Worm (Caenorhabditis elegans) whole organism, L3 larva: ENCODE results near the gene ttr-29.

Source experiments
- ceh-82 ChIP-seq: fragments of 150-350 bp; optimal IDR thresholded peaks from 2 replicates; lab custom pipeline; 2014; ENCODE audit warnings: missing biosample characterization, missing genetic modification characterization
- daf-12 ChIP-seq: fragments of 150-350 bp; optimal IDR thresholded peaks from 2 replicates; lab custom pipeline; 2014; ENCODE audit warnings: missing biosample characterization, missing genetic modification reagents, missing genetic modification characterization
- mdl-1 ChIP-seq: fragments of 150-350 bp; optimal IDR thresholded peaks from 2 replicates; lab custom pipeline; 2014; ENCODE audit warnings: missing biosample characterization, missing genetic modification characterization
- nfya-1 ChIP-seq: sonication (generic microtip); optimal IDR thresholded peaks from 2 replicates; lab custom pipeline; 2017; ENCODE audit warnings: missing genetic modification characterization, mild to moderate bottlenecking, missing compliant biosample characterization, antibody characterized with exemption, moderate library complexity; ENCODE audit not compliant: insufficient read depth
- nhr-12 ChIP-seq: fragments of 150-350 bp; optimal IDR thresholded peaks from 2 replicates; lab custom pipeline; 2014; ENCODE audit warnings: missing biosample characterization, missing genetic modification characterization
- nhr-237 ChIP-seq: fragments of 150-350 bp; optimal IDR thresholded peaks from 2 replicates; lab custom pipeline; 2014; ENCODE audit warnings: missing biosample characterization, missing genetic modification characterization
- nhr-76 ChIP-seq: fragments of 150-350 bp; sonication (generic microtip); optimal IDR thresholded peaks from 5 replicates; lab custom pipeline; 2014; ENCODE audit warnings: missing biosample characterization, missing genetic modification characterization
- pqm-1 ChIP-seq: fragments of 150-350 bp; optimal IDR thresholded peaks from 2 replicates; lab custom pipeline; 2017; ENCODE audit warnings: missing biosample characterization, missing genetic modification characterization, inconsistent platforms
- snpc-4 ChIP-seq: fragments of 150-350 bp; optimal IDR thresholded peaks from 2 replicates; lab custom pipeline; 2014; ENCODE audit warnings: missing biosample characterization, missing genetic modification characterization
- unc-39 ChIP-seq: sonication (generic microtip); optimal IDR thresholded peaks from 4 replicates; lab custom pipeline; 2017; ENCODE audit warnings: missing biosample characterization, missing genetic modification characterization
- ztf-11 ChIP-seq: fragments of 150-350 bp; optimal IDR thresholded peaks from 2 replicates; lab custom pipeline; 2014; ENCODE audit warnings: missing biosample characterization, missing genetic modification characterization

DNA sequence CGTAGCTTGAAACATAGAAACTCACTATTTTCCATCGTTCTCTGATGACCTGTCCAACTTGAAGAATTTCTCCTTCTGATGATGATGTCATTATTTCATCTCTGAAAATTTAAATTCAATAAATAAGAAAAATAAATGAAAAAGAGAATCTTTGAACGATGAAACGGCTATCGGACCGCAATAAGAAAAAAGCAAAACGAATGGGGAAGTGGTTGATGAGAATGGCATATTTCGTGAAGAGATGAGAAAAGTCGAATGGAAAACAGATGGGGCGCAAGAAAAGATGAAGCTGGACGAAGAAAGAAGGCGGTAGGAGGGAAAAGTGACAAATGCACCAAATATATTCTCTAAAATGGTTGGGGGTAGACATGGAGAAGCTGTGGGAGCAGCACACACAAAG lies 10.9 kb downstream of the ttr-29 start, which contains the start of gene ttbk-7:
- no peak for TF ChIP-seq mdl-1 (tag; lab: Kevin White, UChicago)
- TF ChIP-seq snpc-4 (tag; lab: Kevin White, UChicago), result no peak
- no peak for TF ChIP-seq nfya-1
- TF ChIP-seq unc-39 (tag; lab: Kevin White, UChicago), result no peak
- no peak for TF ChIP-seq ztf-11 (tag; lab: Kevin White, UChicago)
- TF ChIP-seq ceh-82 (tag; lab: Kevin White, UChicago), result no peak
- no peak for TF ChIP-seq daf-12 (tag; lab: Kevin White, UChicago)
- TF ChIP-seq nhr-237, result no peak
- TF ChIP-seq nhr-12 (tag; lab: Kevin White, UChicago), result no peak
- no peak for TF ChIP-seq pqm-1
- TF ChIP-seq nhr-76, result no peak
